Fruit fly (Drosophila melanogaster) whole organism, embryonic: ENCODE results near the gene HP5.

ENCODE experiments used
- Ada2b ChIP-seq: fragments of 200-800 bp; sonication (Bioruptor generic); IDR thresholded peaks from 2 replicates; pipeline ENCODE4 v1.3.6; 2022; ENCODE audit warnings: missing biosample characterization, missing genetic modification characterization
- B-H1 ChIP-seq: fragments of 200-800 bp; sonication (Bioruptor generic); IDR thresholded peaks from 3 replicates; pipeline ENCODE4 v1.3.6; 2022; ENCODE audit warnings: missing biosample characterization, missing genetic modification characterization
- B-H2 ChIP-seq: fragments of 200-800 bp; sonication (Bioruptor generic); optimal IDR thresholded peaks from 2 replicates; lab custom pipeline; 2018; ENCODE audit warnings: missing biosample characterization, mild to moderate bottlenecking, missing genetic modification characterization
- Bteb2 ChIP-seq: fragments of 200-800 bp; sonication (Bioruptor generic); optimal IDR thresholded peaks from 2 replicates; lab custom pipeline; 2016; ENCODE audit warnings: missing biosample characterization, missing genetic modification characterization
- CG10209 ChIP-seq: fragments of 200-800 bp; sonication (Bioruptor generic); optimal IDR thresholded peaks from 3 replicates; lab custom pipeline; 2017; ENCODE audit warnings: missing biosample characterization, mild to moderate bottlenecking, missing genetic modification characterization, missing genetic modification reagents
- CG11398 ChIP-seq: fragments of 200-800 bp; sonication (Bioruptor generic); optimal IDR thresholded peaks from 2 replicates; lab custom pipeline; 2016; ENCODE audit warnings: missing biosample characterization, missing genetic modification characterization
- CG12219 ChIP-seq: fragments of 200-800 bp; sonication (Bioruptor generic); optimal IDR thresholded peaks from 3 replicates; lab custom pipeline; 2018; ENCODE audit warnings: missing biosample characterization, mild to moderate bottlenecking, missing genetic modification characterization
- CG14667 ChIP-seq: fragments of 200-800 bp; sonication (Bioruptor generic); IDR thresholded peaks from 2 replicates; pipeline ENCODE4 v1.3.6; 2022; ENCODE audit warnings: missing biosample characterization, missing genetic modification characterization
- CG14860 ChIP-seq: fragments of 200-800 bp; sonication (Bioruptor generic); IDR thresholded peaks from 3 replicates; pipeline ENCODE4 v1.3.6; 2022; ENCODE audit warnings: missing biosample characterization, missing genetic modification characterization; ENCODE audit not compliant: partially characterized antibody
- CG1529 ChIP-seq: fragments of 200-800 bp; sonication (Bioruptor generic); optimal IDR thresholded peaks from 3 replicates; lab custom pipeline; 2018; ENCODE audit warnings: missing biosample characterization, missing genetic modification characterization
- CG1647 ChIP-seq: fragments of 200-800 bp; sonication (Bioruptor generic); optimal IDR thresholded peaks from 3 replicates; lab custom pipeline; 2016; ENCODE audit warnings: missing biosample characterization, missing genetic modification characterization
- CG17359 ChIP-seq: fragments of 200-800 bp; sonication (Bioruptor generic); optimal IDR thresholded peaks from 3 replicates; lab custom pipeline; 2018; ENCODE audit warnings: missing biosample characterization, mild to moderate bottlenecking, missing genetic modification characterization, moderate library complexity
- CG30403 ChIP-seq: fragments of 200-800 bp; sonication (Bioruptor generic); optimal IDR thresholded peaks from 3 replicates; lab custom pipeline; 2016; ENCODE audit warnings: missing biosample characterization, missing genetic modification characterization
- CG34422 ChIP-seq: fragments of 200-800 bp; sonication (Bioruptor generic); IDR thresholded peaks from 3 replicates; pipeline ENCODE4 v1.3.6; 2022; ENCODE audit warnings: missing biosample characterization, missing genetic modification characterization
- CG43689 ChIP-seq: fragments of 200-800 bp; sonication (Bioruptor generic); IDR thresholded peaks from 2 replicates; pipeline ENCODE4 v1.3.6; 2022; ENCODE audit warnings: missing biosample characterization, missing genetic modification characterization
- CG4424 ChIP-seq: fragments of 200-800 bp; sonication (Bioruptor generic); optimal IDR thresholded peaks from 3 replicates; lab custom pipeline; 2016; ENCODE audit warnings: missing biosample characterization, missing genetic modification characterization
- CG6689 ChIP-seq: fragments of 200-800 bp; sonication (Bioruptor generic); IDR thresholded peaks from 2 replicates; pipeline ENCODE4 v1.3.6; 2022; ENCODE audit warnings: missing biosample characterization, missing genetic modification characterization
- Camta ChIP-seq: fragments of 200-800 bp; sonication (Bioruptor generic); optimal IDR thresholded peaks from 2 replicates; lab custom pipeline; 2016; ENCODE audit warnings: missing biosample characterization, missing genetic modification characterization
- Dip2 ChIP-seq: fragments of 200-800 bp; sonication (Bioruptor generic); IDR thresholded peaks from 2 replicates; pipeline ENCODE4 v1.3.6; 2022; ENCODE audit warnings: missing biosample characterization, missing genetic modification characterization
- E2f1 ChIP-seq: fragments of 200-800 bp; sonication (Bioruptor generic); IDR thresholded peaks from 2 replicates; pipeline ENCODE4 v1.3.6; 2022; ENCODE audit warnings: missing biosample characterization, missing genetic modification characterization
- H15 ChIP-seq: fragments of 200-800 bp; sonication (Bioruptor generic); IDR thresholded peaks from 3 replicates; pipeline ENCODE4 v1.3.6; 2022; ENCODE audit warnings: missing biosample characterization, missing genetic modification characterization
- Hsf ChIP-seq: fragments of 200-800 bp; sonication (Bioruptor generic); optimal IDR thresholded peaks from 3 replicates; lab custom pipeline; 2016; ENCODE audit warnings: missing biosample characterization, missing genetic modification characterization
- Med ChIP-seq: fragments of 200-800 bp; sonication (Bioruptor generic); peaks from one replicate; lab custom pipeline; 2016; ENCODE audit warnings: missing biosample characterization, missing genetic modification characterization, mild to moderate bottlenecking, inconsistent platforms, moderate library complexity
- Mrtf ChIP-seq: fragments of 200-800 bp; sonication (Bioruptor generic); IDR thresholded peaks from 3 replicates; pipeline ENCODE4 v1.3.6; 2022; ENCODE audit warnings: missing biosample characterization, missing genetic modification characterization
- Oli ChIP-seq: fragments of 200-800 bp; sonication (Bioruptor generic); optimal IDR thresholded peaks from 2 replicates; lab custom pipeline; 2018; ENCODE audit warnings: missing biosample characterization, mild to moderate bottlenecking, missing genetic modification characterization, moderate library complexity
- Poxn ChIP-seq: fragments of 200-800 bp; sonication (Bioruptor generic); IDR thresholded peaks from 2 replicates; pipeline ENCODE4 v1.3.6; 2022; ENCODE audit warnings: missing biosample characterization, missing genetic modification characterization
- Scr ChIP-seq: fragments of 200-800 bp; sonication (Bioruptor generic); IDR thresholded peaks from 2 replicates; pipeline ENCODE4 v1.3.6; 2022; ENCODE audit warnings: missing biosample characterization, missing genetic modification characterization; ENCODE audit not compliant: partially characterized antibody
- Sox102F ChIP-seq: fragments of 200-800 bp; sonication (Bioruptor generic); optimal IDR thresholded peaks from 2 replicates; lab custom pipeline; 2018; ENCODE audit warnings: missing biosample characterization, mild to moderate bottlenecking, missing genetic modification characterization, moderate library complexity
- abd-A ChIP-seq: fragments of 200-800 bp; sonication (Bioruptor generic); optimal IDR thresholded peaks from 3 replicates; lab custom pipeline; 2019; ENCODE audit warnings: missing biosample characterization, mild to moderate bottlenecking, missing genetic modification characterization, moderate library complexity
- crol ChIP-seq: fragments of 200-800 bp; sonication (Bioruptor generic); IDR thresholded peaks from 2 replicates; pipeline ENCODE4 v1.3.6; 2022; ENCODE audit warnings: missing biosample characterization, missing genetic modification characterization
- crp ChIP-seq, 2 experiments: fragments of 200-800 bp; sonication (Bioruptor generic); optimal IDR thresholded peaks; 2 replicates in 1 of 2; 3 replicates in 1 of 2; lab custom pipeline; 2017; ENCODE audit warnings: missing biosample characterization in 2 of 2, missing genetic modification characterization in 2 of 2, mild to moderate bottlenecking in 1 of 2, moderate library complexity in 1 of 2
- esg ChIP-seq: fragments of 200-800 bp; sonication (Bioruptor generic); conservative IDR thresholded peaks from 2 replicates; pipeline ENCODE4 v1.3.6; 2022; ENCODE audit warnings: missing biosample characterization, missing genetic modification characterization
- gem ChIP-seq: fragments of 200-800 bp; sonication (Bioruptor generic); optimal IDR thresholded peaks from 2 replicates; lab custom pipeline; 2019; ENCODE audit warnings: missing biosample characterization, mild to moderate bottlenecking, missing genetic modification characterization, moderate library complexity
- hbn ChIP-seq: fragments of 200-800 bp; sonication (Bioruptor generic); IDR thresholded peaks from 2 replicates; pipeline ENCODE4 v1.3.6; 2022; ENCODE audit warnings: missing biosample characterization, missing genetic modification characterization; ENCODE audit not compliant: partially characterized antibody
- knrl ChIP-seq: fragments of 200-800 bp; sonication (Bioruptor generic); IDR thresholded peaks from 3 replicates; pipeline ENCODE4 v1.3.6; 2022; ENCODE audit warnings: missing biosample characterization, missing genetic modification characterization; ENCODE audit not compliant: partially characterized antibody
- lmd ChIP-seq: fragments of 200-800 bp; sonication (Bioruptor generic); IDR thresholded peaks from 2 replicates; pipeline ENCODE4 v1.3.6; 2022; ENCODE audit warnings: missing biosample characterization, missing genetic modification characterization
- nau ChIP-seq: fragments of 200-800 bp; sonication (Bioruptor generic); optimal IDR thresholded peaks from 3 replicates; lab custom pipeline; 2017; ENCODE audit warnings: missing biosample characterization, mild to moderate bottlenecking, missing genetic modification characterization, missing genetic modification reagents
- nmo ChIP-seq: fragments of 200-800 bp; sonication (Bioruptor generic); optimal IDR thresholded peaks from 2 replicates; lab custom pipeline; 2018; ENCODE audit warnings: missing biosample characterization, mild to moderate bottlenecking, missing genetic modification characterization, moderate library complexity
- otp ChIP-seq: fragments of 200-800 bp; sonication (Bioruptor generic); IDR thresholded peaks from 3 replicates; pipeline ENCODE4, ENCODE4 v1.3.6; 2022; ENCODE audit warnings: missing biosample characterization, missing genetic modification characterization
- pan ChIP-seq, 4 experiments: fragments of >200 bp in 3 of 4; fragments of 200-800 bp in 1 of 4; sonication (Bioruptor generic) in 1 of 4; optimal IDR thresholded peaks in 3 of 4; IDR thresholded peaks in 1 of 4; 2 replicates each; pipeline versions ENCODE4 v1.3.6 to Lab custom; 2017 to 2022; ENCODE audit warnings: missing biosample characterization in 2 of 4, missing genetic modification characterization in 2 of 4, mixed read lengths in 1 of 4
- phol ChIP-seq: fragments of 200-800 bp; sonication (Bioruptor generic); optimal IDR thresholded peaks from 3 replicates; lab custom pipeline; 2018; ENCODE audit warnings: missing biosample characterization, mild to moderate bottlenecking, missing genetic modification characterization, moderate library complexity
- ranshi ChIP-seq: fragments of 200-800 bp; sonication (Bioruptor generic); IDR thresholded peaks from 2 replicates; pipeline ENCODE4 v1.3.6; 2022; ENCODE audit warnings: missing biosample characterization, missing genetic modification characterization
- row ChIP-seq: fragments of 200-800 bp; sonication (Bioruptor generic); IDR thresholded peaks from 3 replicates; pipeline ENCODE4 v1.3.6; 2022; ENCODE audit warnings: missing biosample characterization, missing genetic modification characterization
- sob ChIP-seq: fragments of 200-800 bp; sonication (Bioruptor generic); IDR thresholded peaks from 2 replicates; pipeline ENCODE4 v1.3.6; 2022; ENCODE audit warnings: missing biosample characterization, missing genetic modification characterization
- stc ChIP-seq: fragments of 200-800 bp; sonication (Bioruptor generic); IDR thresholded peaks from 2 replicates; pipeline ENCODE4 v1.3.6; 2022; ENCODE audit warnings: missing biosample characterization, missing genetic modification characterization
- tgo ChIP-seq: fragments of 200-800 bp; sonication (Bioruptor generic); IDR thresholded peaks from 3 replicates; pipeline ENCODE4 v1.3.6; 2022; ENCODE audit warnings: missing biosample characterization, missing genetic modification characterization
- tna ChIP-seq: fragments of 200-800 bp; sonication (Bioruptor generic); IDR thresholded peaks from 2 replicates; pipeline ENCODE4 v1.3.6; 2022; ENCODE audit warnings: missing biosample characterization, missing genetic modification characterization; ENCODE audit not compliant: partially characterized antibody
- vvl ChIP-seq: fragments of 200-800 bp; sonication (Bioruptor generic); IDR thresholded peaks from 2 replicates; pipeline ENCODE4 v1.3.6; 2022; ENCODE audit warnings: missing biosample characterization, missing genetic modification characterization
- zen2 ChIP-seq: fragments of 200-800 bp; sonication (Bioruptor generic); IDR thresholded peaks from 3 replicates; pipeline ENCODE4 v1.3.6; 2022; ENCODE audit warnings: missing biosample characterization, missing genetic modification characterization; ENCODE audit not compliant: partially characterized antibody

HP5 gene

dm6 chrX:11468304-11468703 is 13.7 kb downstream of the HP5 start (continued):
- 0 out of 3 replicates have a peak, but pooled peaks have one; percentile 16 for TF ChIP-seq Mrtf (GFP tag; lab: Robert Waterston, UW)
- peak; percentile 54; the same call in 1 of the 2 replicates for TF ChIP-seq ranshi (GFP tag; lab: Robert Waterston, UW)
- no peak for TF ChIP-seq tna (GFP tag; lab: Robert Waterston, UW)
- TF ChIP-seq nau (GFP tag; lab: Kevin White, UChicago), result no peak
- TF ChIP-seq CG6689 (GFP tag; lab: Robert Waterston, UW), result peak; percentile 50
- peak; percentile 49 for TF ChIP-seq Scr (GFP tag; lab: Robert Waterston, UW)
- peak; percentile 33; the same call in 1 of the 2 replicates for TF ChIP-seq CG14667 (GFP tag; lab: Robert Waterston, UW)
- TF ChIP-seq Sox102F (GFP tag; lab: Kevin White, UChicago), result peak; percentile 12
- TF ChIP-seq CG17359, result peak; percentile 3
- TF ChIP-seq CG34422, result peak; percentile 38; the same call in 1 of the 3 replicates
- TF ChIP-seq H15 (GFP tag; lab: Robert Waterston, UW), result peak; percentile 52; the same call in 1 of the 3 replicates
- TF ChIP-seq otp, result 0 out of 3 replicates have a peak, but pooled peaks have one; percentile 24
- no peak for TF ChIP-seq CG43689 (GFP tag; lab: Robert Waterston, UW)
- 0 out of 2 replicates have a peak, but pooled peaks have one; percentile 23 for TF ChIP-seq hbn (GFP tag; lab: Robert Waterston, UW)
- TF ChIP-seq stc, result peak; percentile 36; the same call in 1 of the 2 replicates
- TF ChIP-seq lmd, result peak; percentile 37
- TF ChIP-seq Bteb2 (GFP tag; lab: Kevin White, UChicago), result no peak
- no peak for TF ChIP-seq Dip2 (GFP tag; lab: Robert Waterston, UW)
- no peak for TF ChIP-seq Camta (GFP tag; lab: Kevin White, UChicago)
- TF ChIP-seq CG1529 (GFP tag; lab: Kevin White, UChicago), result no peak
- no peak for TF ChIP-seq CG1647 (GFP tag; lab: Kevin White, UChicago)
- 0 out of 3 replicates have a peak, but pooled peaks have one; percentile 31 for TF ChIP-seq CG14860 (GFP tag; lab: Robert Waterston, UW)
- no peak for TF ChIP-seq CG30403
- no peak for TF ChIP-seq CG4424 (GFP tag; lab: Kevin White, UChicago)
- peak; percentile 41; the same call in 2 of the 3 replicates for TF ChIP-seq tgo (GFP tag; lab: Robert Waterston, UW)
- TF ChIP-seq B-H2 (GFP tag; lab: Kevin White, UChicago), result no peak
- TF ChIP-seq sob (GFP tag; lab: Robert Waterston, UW), result peak; percentile 7; the same call in 1 of the 2 replicates
- no peak; the same call in 2 of the 3 replicates for TF ChIP-seq zen2
- TF ChIP-seq crp (GFP tag; optimal IDR thresholded peaks at IDR 0.05; lab: Kevin White, UChicago), result no peak
- no peak for TF ChIP-seq nmo (GFP tag; lab: Kevin White, UChicago)
- TF ChIP-seq Oli (tag; lab: Kevin White, UChicago), result no peak
- peak; percentile 40; the same call in 1 of the 3 replicates for TF ChIP-seq knrl (GFP tag; lab: Robert Waterston, UW)
- no peak for TF ChIP-seq CG12219 (GFP tag; lab: Kevin White, UChicago)
- peak; percentile 69 for TF ChIP-seq vvl
- TF ChIP-seq esg, result 0 out of 2 replicates have a peak, but pooled peaks have one; percentile 35
- peak; percentile 20 for TF ChIP-seq Med (GFP tag; lab: Kevin White, UChicago)
- TF ChIP-seq B-H1 (GFP tag; lab: Robert Waterston, UW), result peak; percentile 22; the same call in 1 of the 3 replicates
- no peak for TF ChIP-seq abd-A
- peak; percentile 59; the same call in 2 of the 3 replicates for TF ChIP-seq row (GFP tag; lab: Robert Waterston, UW)
- peak; percentile 33; the same call in 1 of the 2 replicates for TF ChIP-seq Ada2b (GFP tag; lab: Robert Waterston, UW)
- TF ChIP-seq Poxn (GFP tag; lab: Robert Waterston, UW), result no peak
- TF ChIP-seq CG11398 (GFP tag; lab: Kevin White, UChicago), result no peak
- TF ChIP-seq CG10209 (GFP tag; lab: Kevin White, UChicago), result no peak
- peak; percentile 0 for TF ChIP-seq phol (tag; lab: Kevin White, UChicago)
- TF ChIP-seq crol, result peak; percentile 66
- no peak for TF ChIP-seq Hsf (GFP tag; lab: Kevin White, UChicago)
- peak; percentile 16 for TF ChIP-seq gem
- TF ChIP-seq pan (optimal IDR thresholded peaks at IDR 0.05; lab: Kevin White, UChicago), result no peak
- peak in 1 of 2 experiments; percentile 58 for TF ChIP-seq pan (GFP tag; optimal IDR thresholded peaks at IDR 0.05 in 1 of 2, IDR thresholded peaks at IDR 0.05 in 1 of 2)
- TF ChIP-seq E2f1 (GFP tag; lab: Robert Waterston, UW), result peak; percentile 58
